Fruit fly (Drosophila melanogaster) whole organism, embryonic: ENCODE data around the gene ClpP.

Experiments
- Abd-B ChIP-seq: fragments of 200-800 bp; sonication (Bioruptor generic); optimal IDR thresholded peaks from 2 replicates; lab custom pipeline; 2018; ENCODE audit warnings: missing biosample characterization, mild to moderate bottlenecking, missing genetic modification characterization, moderate library complexity
- Bteb2 ChIP-seq: fragments of 200-800 bp; sonication (Bioruptor generic); optimal IDR thresholded peaks from 2 replicates; lab custom pipeline; 2016; ENCODE audit warnings: missing biosample characterization, missing genetic modification characterization
- CG11398 ChIP-seq: fragments of 200-800 bp; sonication (Bioruptor generic); optimal IDR thresholded peaks from 2 replicates; lab custom pipeline; 2016; ENCODE audit warnings: missing biosample characterization, missing genetic modification characterization
- CG12659 ChIP-seq: fragments of 200-800 bp; sonication (Bioruptor generic); optimal IDR thresholded peaks from 3 replicates; lab custom pipeline; 2017; ENCODE audit warnings: mild to moderate bottlenecking, missing biosample characterization, missing genetic modification reagents, missing genetic modification characterization
- CG13287 ChIP-seq: fragments of 200-800 bp; sonication (Bioruptor generic); IDR thresholded peaks from 2 replicates; pipeline ENCODE4 v1.3.6; 2022; ENCODE audit warnings: missing biosample characterization, missing genetic modification characterization; ENCODE audit not compliant: partially characterized antibody
- CG14860 ChIP-seq: fragments of 200-800 bp; sonication (Bioruptor generic); IDR thresholded peaks from 3 replicates; pipeline ENCODE4 v1.3.6; 2022; ENCODE audit warnings: missing biosample characterization, missing genetic modification characterization; ENCODE audit not compliant: partially characterized antibody
- CG15479 ChIP-seq: fragments of 200-800 bp; sonication (Bioruptor generic); optimal IDR thresholded peaks from 3 replicates; lab custom pipeline; 2019; ENCODE audit warnings: missing biosample characterization, mild to moderate bottlenecking, missing genetic modification characterization, moderate library complexity
- CG15696 ChIP-seq: fragments of 200-800 bp; sonication (Bioruptor generic); optimal IDR thresholded peaks from 2 replicates; lab custom pipeline; 2019; ENCODE audit warnings: missing biosample characterization, mild to moderate bottlenecking, missing genetic modification characterization, moderate library complexity
- CG1602 ChIP-seq: fragments of 200-800 bp; sonication (Bioruptor generic); optimal IDR thresholded peaks from 3 replicates; lab custom pipeline; 2016; ENCODE audit warnings: missing biosample characterization, missing genetic modification characterization
- CG17186 ChIP-seq: fragments of 200-800 bp; sonication (Bioruptor generic); optimal IDR thresholded peaks from 3 replicates; lab custom pipeline; 2017; ENCODE audit warnings: missing biosample characterization, missing genetic modification reagents, missing genetic modification characterization
- CG18764 ChIP-seq: fragments of 200-800 bp; sonication (Bioruptor generic); optimal IDR thresholded peaks from 3 replicates; lab custom pipeline; 2016; ENCODE audit warnings: missing biosample characterization, missing genetic modification characterization
- CG2116 ChIP-seq: fragments of 200-800 bp; sonication (Bioruptor generic); optimal IDR thresholded peaks from 3 replicates; lab custom pipeline; 2018; ENCODE audit warnings: missing biosample characterization, mild to moderate bottlenecking, missing genetic modification characterization
- CG2129 ChIP-seq: fragments of 200-800 bp; sonication (Bioruptor generic); IDR thresholded peaks from 2 replicates; pipeline ENCODE4 v1.3.6; 2022; ENCODE audit warnings: missing biosample characterization, missing genetic modification characterization; ENCODE audit not compliant: partially characterized antibody
- CG2889 ChIP-seq: fragments of 200-800 bp; sonication (Bioruptor generic); IDR thresholded peaks from 3 replicates; pipeline ENCODE4 v1.3.6; 2022; ENCODE audit warnings: missing biosample characterization, missing genetic modification characterization
- CG31441 ChIP-seq: fragments of 200-800 bp; sonication (Bioruptor generic); IDR thresholded peaks from 2 replicates; pipeline ENCODE4 v1.3.6; 2022; ENCODE audit warnings: missing biosample characterization, missing genetic modification characterization
- CG3163 ChIP-seq: fragments of 200-800 bp; sonication (Bioruptor generic); optimal IDR thresholded peaks from 3 replicates; lab custom pipeline; 2016; ENCODE audit warnings: missing biosample characterization, missing genetic modification characterization
- CG3847 ChIP-seq: fragments of 200-800 bp; sonication (Bioruptor generic); IDR thresholded peaks from 2 replicates; pipeline ENCODE4 v1.3.6; 2022; ENCODE audit warnings: missing biosample characterization, missing genetic modification characterization
- CG4424 ChIP-seq: fragments of 200-800 bp; sonication (Bioruptor generic); optimal IDR thresholded peaks from 3 replicates; lab custom pipeline; 2016; ENCODE audit warnings: missing biosample characterization, missing genetic modification characterization
- CG6254 ChIP-seq: fragments of 200-800 bp; sonication (Bioruptor generic); optimal IDR thresholded peaks from 3 replicates; lab custom pipeline; 2017; ENCODE audit warnings: mild to moderate bottlenecking, missing biosample characterization, missing genetic modification reagents, missing genetic modification characterization
- CG8281 ChIP-seq: fragments of 200-800 bp; sonication (Bioruptor generic); optimal IDR thresholded peaks from 2 replicates; lab custom pipeline; 2018; ENCODE audit warnings: missing biosample characterization, mild to moderate bottlenecking, missing genetic modification characterization, moderate library complexity
- CG8765 ChIP-seq: fragments of 200-800 bp; sonication (Bioruptor generic); IDR thresholded peaks from 2 replicates; pipeline ENCODE4 v1.3.6; 2022; ENCODE audit warnings: missing biosample characterization, missing genetic modification characterization
- CG9215 ChIP-seq: fragments of 200-800 bp; sonication (Bioruptor generic); IDR thresholded peaks from 2 replicates; pipeline ENCODE4 v1.3.6; 2022; ENCODE audit warnings: missing biosample characterization, missing genetic modification characterization
- CG9797 ChIP-seq: fragments of 200-800 bp; sonication (Bioruptor generic); optimal IDR thresholded peaks from 3 replicates; lab custom pipeline; 2018; ENCODE audit warnings: missing biosample characterization, mild to moderate bottlenecking, missing genetic modification characterization
- HmgZ ChIP-seq: fragments of 200-800 bp; sonication (Bioruptor generic); optimal IDR thresholded peaks from 2 replicates; lab custom pipeline; 2018; ENCODE audit warnings: missing biosample characterization, mild to moderate bottlenecking, missing genetic modification characterization
- Hmr ChIP-seq: fragments of 200-800 bp; sonication (Bioruptor generic); optimal IDR thresholded peaks from 3 replicates; lab custom pipeline; 2017; ENCODE audit warnings: mild to moderate bottlenecking, missing biosample characterization, missing genetic modification reagents, missing genetic modification characterization
- MBD-R2 ChIP-seq: fragments of 200-800 bp; sonication (Bioruptor generic); IDR thresholded peaks from 2 replicates; pipeline ENCODE4 v1.3.6; 2022; ENCODE audit warnings: missing biosample characterization, missing genetic modification characterization
- MESR4 ChIP-seq: fragments of 200-800 bp; sonication (Bioruptor generic); optimal IDR thresholded peaks from 2 replicates; lab custom pipeline; 2018; ENCODE audit warnings: missing biosample characterization, mild to moderate bottlenecking, missing genetic modification characterization, moderate library complexity
- NfI ChIP-seq: fragments of 200-800 bp; sonication (Bioruptor generic); optimal IDR thresholded peaks from 3 replicates; lab custom pipeline; 2018; ENCODE audit warnings: missing biosample characterization, mild to moderate bottlenecking, missing genetic modification characterization, moderate library complexity
- Optix ChIP-seq: fragments of 200-800 bp; sonication (Bioruptor generic); IDR thresholded peaks from 3 replicates; pipeline ENCODE4 v1.3.6; 2022; ENCODE audit warnings: missing biosample characterization, missing genetic modification characterization
- PHDP ChIP-seq: fragments of 200-800 bp; sonication (Bioruptor generic); optimal IDR thresholded peaks from 3 replicates; lab custom pipeline; 2018; ENCODE audit warnings: missing biosample characterization, mild to moderate bottlenecking, missing genetic modification characterization, moderate library complexity
- Sry-δ ChIP-seq: fragments of 200-800 bp; sonication (Bioruptor generic); optimal IDR thresholded peaks from 2 replicates; lab custom pipeline; 2016; ENCODE audit warnings: missing biosample characterization, missing genetic modification characterization
- Taf1 ChIP-seq: fragments of 200-800 bp; sonication (Bioruptor generic); IDR thresholded peaks from 2 replicates; pipeline ENCODE4 v1.3.6; 2022; ENCODE audit warnings: missing biosample characterization, missing genetic modification characterization
- YL-1 ChIP-seq: fragments of 200-800 bp; sonication (Bioruptor generic); optimal IDR thresholded peaks from 3 replicates; lab custom pipeline; 2017; ENCODE audit warnings: missing biosample characterization, mild to moderate bottlenecking, missing genetic modification characterization
- ab ChIP-seq: fragments of 200-800 bp; sonication (Bioruptor generic); optimal IDR thresholded peaks from 2 replicates; lab custom pipeline; 2016; ENCODE audit warnings: missing biosample characterization, missing genetic modification characterization
- amos ChIP-seq: fragments of 200-800 bp; sonication (Bioruptor generic); IDR thresholded peaks from 2 replicates; pipeline ENCODE4 v1.3.6; 2022; ENCODE audit warnings: missing biosample characterization, missing genetic modification characterization; ENCODE audit not compliant: partially characterized antibody
- caup ChIP-seq: fragments of 200-800 bp; sonication (Bioruptor generic); optimal IDR thresholded peaks from 3 replicates; lab custom pipeline; 2017; ENCODE audit warnings: missing biosample characterization, mild to moderate bottlenecking, missing genetic modification characterization, moderate library complexity; ENCODE audit not compliant: severe bottlenecking
- dimm ChIP-seq: fragments of 200-800 bp; sonication (Bioruptor generic); IDR thresholded peaks from 2 replicates; pipeline ENCODE4 v1.3.6; 2022; ENCODE audit warnings: missing biosample characterization, missing genetic modification characterization
- dm ChIP-seq: fragments of 200-800 bp; sonication (Bioruptor generic); optimal IDR thresholded peaks from 3 replicates; lab custom pipeline; 2016; ENCODE audit warnings: missing biosample characterization, missing genetic modification characterization
- eyg ChIP-seq: fragments of 200-800 bp; sonication (Bioruptor generic); optimal IDR thresholded peaks from 3 replicates; lab custom pipeline; 2016; ENCODE audit warnings: missing biosample characterization, missing genetic modification characterization
- fru ChIP-seq: fragments of >200 bp; optimal IDR thresholded peaks from 2 replicates; lab custom pipeline; 2017
- gce ChIP-seq: fragments of 200-800 bp; sonication (Bioruptor generic); IDR thresholded peaks from 3 replicates; pipeline ENCODE4 v1.3.6; 2022; ENCODE audit warnings: missing biosample characterization, missing genetic modification characterization
- gfzf ChIP-seq: fragments of 200-800 bp; sonication (Bioruptor generic); optimal IDR thresholded peaks from 2 replicates; lab custom pipeline; 2016; ENCODE audit warnings: missing biosample characterization, mild to moderate bottlenecking, missing genetic modification characterization, moderate library complexity
- grn ChIP-seq: fragments of 200-800 bp; sonication (Bioruptor generic); optimal IDR thresholded peaks from 3 replicates; lab custom pipeline; 2017; ENCODE audit warnings: missing biosample characterization, missing genetic modification characterization
- gro ChIP-seq: fragments of 200-800 bp; sonication (Bioruptor generic); optimal IDR thresholded peaks from 2 replicates; lab custom pipeline; 2016; ENCODE audit warnings: missing biosample characterization, missing genetic modification characterization
- inv ChIP-seq: fragments of 200-800 bp; sonication (Bioruptor generic); IDR thresholded peaks from 2 replicates; pipeline ENCODE4 v1.3.6; 2022; ENCODE audit warnings: missing biosample characterization, missing genetic modification characterization; ENCODE audit not compliant: partially characterized antibody
- ken ChIP-seq: fragments of 200-800 bp; sonication (Bioruptor generic); IDR thresholded peaks from 3 replicates; pipeline ENCODE4 v1.3.6; 2022; ENCODE audit warnings: missing biosample characterization, missing genetic modification characterization
- mam ChIP-seq: fragments of 200-800 bp; sonication (Bioruptor generic); optimal IDR thresholded peaks from 3 replicates; lab custom pipeline; 2016; ENCODE audit warnings: missing biosample characterization, missing genetic modification characterization
- mld ChIP-seq: fragments of 200-800 bp; sonication (Bioruptor generic); IDR thresholded peaks from 3 replicates; pipeline ENCODE4 v1.3.6; 2022; ENCODE audit warnings: missing biosample characterization, missing genetic modification characterization; ENCODE audit not compliant: partially characterized antibody
- nerfin-2 ChIP-seq: fragments of 200-800 bp; sonication (Bioruptor generic); IDR thresholded peaks from 2 replicates; pipeline ENCODE4 v1.3.6; 2022; ENCODE audit warnings: missing biosample characterization, missing genetic modification characterization; ENCODE audit not compliant: partially characterized antibody
- zen ChIP-seq: fragments of 200-800 bp; sonication (Bioruptor generic); optimal IDR thresholded peaks from 3 replicates; lab custom pipeline; 2018; ENCODE audit warnings: missing biosample characterization, mild to moderate bottlenecking, missing genetic modification characterization, moderate library complexity

ClpP gene

dm6 chr2L:10403803-10404315 lies 47.3 kb downstream of the ClpP start (continued):
- TF ChIP-seq Hmr (GFP tag; lab: Kevin White, UChicago) (no peak), nerfin-2 (GFP tag; lab: Robert Waterston, UW) (no peak), MBD-R2 (GFP tag; lab: Robert Waterston, UW) (peak; percentile 52), caup (GFP tag; lab: Kevin White, UChicago) (no peak), CG12659 (GFP tag; lab: Kevin White, UChicago) (peak; percentile 57), CG3847 (GFP tag; lab: Robert Waterston, UW) (no peak), HmgZ (tag; lab: Kevin White, UChicago) (peak; percentile 3), ken (no peak), eyg (GFP tag; lab: Kevin White, UChicago) (no peak), CG2116 (GFP tag; lab: Kevin White, UChicago) (peak; percentile 72), Abd-B (GFP tag; lab: Kevin White, UChicago) (no peak), ab (GFP tag; lab: Kevin White, UChicago) (no peak), dm (GFP tag; lab: Kevin White, UChicago) (no peak), gro (no peak), Optix (GFP tag; lab: Robert Waterston, UW) (no peak), amos (GFP tag; lab: Robert Waterston, UW) (peak; percentile 21; the same call in 1 of the 2 replicates), Bteb2 (no peak), CG1602 (GFP tag; lab: Kevin White, UChicago) (no peak), YL-1 (GFP tag; lab: Kevin White, UChicago) (peak; percentile 45), grn (GFP tag; lab: Kevin White, UChicago) (no peak), CG15696 (tag; lab: Kevin White, UChicago) (no peak), CG14860 (peak; percentile 42; the same call in 1 of the 3 replicates), CG17186 (GFP tag; lab: Kevin White, UChicago) (no peak), gfzf (GFP tag; lab: Kevin White, UChicago) (no peak), CG9797 (GFP tag; lab: Kevin White, UChicago) (no peak), mld (no peak), fru (no peak), CG13287 (GFP tag; lab: Robert Waterston, UW) (peak; percentile 62), gce (no peak), zen (no peak), NfI (no peak), MESR4 (GFP tag; lab: Kevin White, UChicago) (peak; percentile 54), CG15479 (GFP tag; lab: Kevin White, UChicago) (no peak), CG9215 (GFP tag; lab: Robert Waterston, UW) (no peak), CG18764 (GFP tag; lab: Kevin White, UChicago) (no peak), mam (GFP tag; lab: Kevin White, UChicago) (peak; percentile 25), CG8281 (tag; lab: Kevin White, UChicago) (no peak), PHDP (tag; lab: Kevin White, UChicago) (no peak), CG2129 (no peak), CG2889 (GFP tag; lab: Robert Waterston, UW) (no peak), inv (GFP tag; lab: Robert Waterston, UW) (0 out of 2 replicates have a peak, but pooled peaks have one; percentile 22), Taf1 (GFP tag; lab: Robert Waterston, UW) (no peak), CG4424 (GFP tag; lab: Kevin White, UChicago) (no peak), dimm (GFP tag; lab: Robert Waterston, UW) (no peak), Sry-δ (peak; percentile 52), CG31441 (no peak), CG11398 (no peak), CG3163 (GFP tag; lab: Kevin White, UChicago) (no peak), CG6254 (GFP tag; lab: Kevin White, UChicago) (no peak), CG8765 (no peak)
